Fruit fly (Drosophila melanogaster): ENCODE data around the gene CG3164.
A peak's percentile ranks its signal among the peaks of the same experiment; 100 is the strongest.

The CG3164 gene

DNA sequence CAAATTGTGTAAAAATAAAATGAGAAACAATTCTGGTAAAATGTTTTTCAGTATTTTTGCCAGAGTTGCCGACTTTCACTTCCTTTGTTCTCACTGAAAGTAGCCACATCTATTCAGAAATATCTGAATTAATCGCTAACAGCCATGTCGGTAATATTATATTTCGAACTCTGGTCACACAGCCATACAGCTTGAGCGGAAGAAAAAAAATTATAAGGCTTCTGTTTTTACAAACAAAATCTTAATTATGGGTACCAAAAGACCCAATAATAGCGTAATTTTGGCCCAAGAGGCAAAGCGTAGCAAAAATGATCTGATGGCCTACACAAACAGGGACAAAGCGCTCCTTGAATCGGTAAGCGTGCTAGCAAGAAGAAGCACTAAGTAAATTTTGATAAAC lies 25.4 kb upstream of the CG3164 start, which contains the start of gene CG3436 (continued):
- TF ChIP-seq Trl (optimal IDR thresholded peaks at IDR 0.05) (no peak), Trl (GFP tag; optimal IDR thresholded peaks at IDR 0.05) (no peak), trem (tag; optimal IDR thresholded peaks at IDR 0.05) (peak; percentile 59), CG4820 (GFP tag; optimal IDR thresholded peaks at IDR 0.05) (no peak), gsb-n (tag; optimal IDR thresholded peaks at IDR 0.05) (no peak), Sin3A (optimal IDR thresholded peaks at IDR 0.05) (peak; percentile 44), Dek (tag; optimal IDR thresholded peaks at IDR 0.05) (no peak), corto (GFP tag; optimal IDR thresholded peaks at IDR 0.05) (no peak), pan (optimal IDR thresholded peaks at IDR 0.05) (no peak), pan (GFP tag; optimal IDR thresholded peaks at IDR 0.05 in 1 of 2, IDR thresholded peaks at IDR 0.05 in 1 of 2) (no peak), CG15601 (tag; optimal IDR thresholded peaks at IDR 0.05) (peak; percentile 8), ranshi (GFP tag; IDR thresholded peaks at IDR 0.05) (no peak), sima (GFP tag; optimal IDR thresholded peaks at IDR 0.05) (no peak), CG3163 (GFP tag; optimal IDR thresholded peaks at IDR 0.05) (no peak), CG16813 (GFP tag; IDR thresholded peaks at IDR 0.05; ENCODE audit: partially characterized antibody) (no peak), insv (GFP tag; optimal IDR thresholded peaks at IDR 0.05) (peak in 1 of 2 experiments; percentile 4), jigr1 (GFP tag; IDR thresholded peaks at IDR 0.05) (no peak), tio (GFP tag; optimal IDR thresholded peaks at IDR 0.05) (no peak), CG10543 (GFP tag; optimal IDR thresholded peaks at IDR 0.05) (no peak), fd64A (GFP tag; optimal IDR thresholded peaks at IDR 0.05) (no peak), CG32532 (GFP tag; IDR thresholded peaks at IDR 0.05) (no peak), CkIIα-i1 (GFP tag; IDR thresholded peaks at IDR 0.05) (no peak), CG12236 (GFP tag; optimal IDR thresholded peaks at IDR 0.05) (no peak), CG30020 (tag; optimal IDR thresholded peaks at IDR 0.05) (peak; percentile 55), Lim3 (GFP tag; IDR thresholded peaks at IDR 0.05) (no peak), Sry-β (GFP tag; optimal IDR thresholded peaks at IDR 0.05) (peak; percentile 66), dati (GFP tag; IDR thresholded peaks at IDR 0.05) (no peak), pzg (GFP tag; optimal IDR thresholded peaks at IDR 0.05) (peak; percentile 91), ci (GFP tag; IDR thresholded peaks at IDR 0.05) (no peak), repo (GFP tag; optimal IDR thresholded peaks at IDR 0.05) (no peak), Hmr (GFP tag; optimal IDR thresholded peaks at IDR 0.05) (peak; percentile 27), sens (GFP tag) (peak; percentile 67), trh (GFP tag; optimal IDR thresholded peaks at IDR 0.05) (no peak), pnt (GFP tag; optimal IDR thresholded peaks at IDR 0.05) (no peak), CG8359 (GFP tag; optimal IDR thresholded peaks at IDR 0.05; ENCODE audit: borderline replicate concordance) (no peak), CG10321 (GFP tag; IDR thresholded peaks at IDR 0.05) (no peak), Neu2 (GFP tag; optimal IDR thresholded peaks at IDR 0.05; ENCODE audit: borderline replicate concordance) (no peak), CG3995 (GFP tag; optimal IDR thresholded peaks at IDR 0.05) (no peak), Dfd (GFP tag; optimal IDR thresholded peaks at IDR 0.05) (no peak), CG12769 (tag; optimal IDR thresholded peaks at IDR 0.05) (no peak), B-H2 (GFP tag; optimal IDR thresholded peaks at IDR 0.05) (peak; percentile 47), fu2 (GFP tag; optimal IDR thresholded peaks at IDR 0.05) (no peak), ems (GFP tag; optimal IDR thresholded peaks at IDR 0.05) (no peak), abd-A (tag; optimal IDR thresholded peaks at IDR 0.05) (no peak), yki (optimal IDR thresholded peaks at IDR 0.05) (no peak), CG2678 (tag; optimal IDR thresholded peaks at IDR 0.05) (no peak), Usf (GFP tag; optimal IDR thresholded peaks at IDR 0.05) (no peak), NfI (GFP tag; optimal IDR thresholded peaks at IDR 0.05) (no peak), HLH54F (GFP tag; optimal IDR thresholded peaks at IDR 0.05) (no peak), CG2199 (GFP tag; IDR thresholded peaks at IDR 0.05) (no peak), CG17912 (GFP tag; optimal IDR thresholded peaks at IDR 0.05) (peak; percentile 34), CG8765 (GFP tag; IDR thresholded peaks at IDR 0.05) (no peak), CG11247 (GFP tag; IDR thresholded peaks at IDR 0.05) (no peak), pum (GFP tag; optimal IDR thresholded peaks at IDR 0.05) (no peak)

All from whole organism, embryonic.